Fruit fly (Drosophila melanogaster): ENCODE results near the gene to.

Gene to

DNA sequence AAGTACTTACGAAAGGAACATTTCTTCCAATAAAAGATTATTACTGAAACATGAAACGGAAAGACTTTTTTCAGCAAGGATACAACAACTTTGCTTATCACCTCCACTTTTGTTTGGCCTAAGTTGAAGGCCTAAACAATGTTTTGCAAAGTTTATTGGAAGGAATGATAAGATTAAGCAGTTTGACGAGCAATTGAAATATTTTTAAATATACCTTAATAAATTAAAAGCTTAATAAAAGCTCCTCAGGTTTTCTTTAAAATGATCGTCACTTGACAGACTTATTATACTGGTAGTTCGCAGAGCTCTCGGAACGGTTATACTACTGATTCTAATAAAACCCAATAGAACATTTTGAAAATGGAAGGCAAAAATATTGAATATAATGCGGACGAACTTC is 45.2 kb downstream of the to start, which contains the start of gene CG31104:
Gene CG31104 (plus strand): TSS at position 301 of the 400 bp plus-strand sequence.
- peak; percentile 22 for TF ChIP-seq exex (tag; optimal IDR thresholded peaks at IDR 0.05)
- no peak for TF ChIP-seq CG11398 (GFP tag; optimal IDR thresholded peaks at IDR 0.05)

DNA sequence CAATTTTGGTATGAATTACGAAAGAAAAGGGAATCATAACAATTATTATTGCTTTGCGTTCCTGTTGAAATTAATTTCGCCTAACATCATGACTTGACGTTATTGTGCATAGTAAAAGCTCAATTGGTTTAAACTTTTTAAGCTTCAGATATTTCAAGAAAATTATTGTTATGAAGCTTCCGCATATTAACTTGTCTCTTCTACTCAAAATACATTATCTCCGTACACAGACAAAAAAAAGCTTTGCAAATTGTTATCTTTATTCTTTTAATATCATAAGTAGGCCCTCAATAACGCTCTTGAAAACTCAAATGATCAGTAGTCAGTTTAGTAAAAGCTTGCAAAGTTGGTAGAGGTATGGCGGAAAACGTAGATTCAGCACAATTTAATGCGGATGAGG is 47.1 kb downstream of the to start, which contains the start of gene CG13658:
Gene CG13658 (plus strand): TSS at position 347 of the 400 bp plus-strand sequence.
- TF ChIP-seq Trl (optimal IDR thresholded peaks at IDR 0.05) = peak in 1 of 2 experiments; percentile 16
- no peak for TF ChIP-seq Trl (GFP tag; optimal IDR thresholded peaks at IDR 0.05)
- 0 out of 4 replicates have a peak, but pooled peaks have one; percentile 17 for TF ChIP-seq chinmo (GFP tag; IDR thresholded peaks at IDR 0.05; ENCODE audit: partially characterized antibody)
- no peak for TF ChIP-seq Bteb2 (GFP tag; optimal IDR thresholded peaks at IDR 0.05)
- peak; percentile 13 for TF ChIP-seq sens (GFP tag)
- TF ChIP-seq zfh1 (GFP tag; IDR thresholded peaks at IDR 0.05) = no peak
- TF ChIP-seq Opbp (GFP tag; IDR thresholded peaks at IDR 0.05; ENCODE audit: partially characterized antibody) = no peak
- peak; percentile 69 for TF ChIP-seq exex (tag; optimal IDR thresholded peaks at IDR 0.05)
- TF ChIP-seq CG2199 (GFP tag; IDR thresholded peaks at IDR 0.05) = no peak
- TF ChIP-seq sug (tag; optimal IDR thresholded peaks at IDR 0.05) = peak; percentile 29
- no peak for TF ChIP-seq CG30431 (GFP tag; optimal IDR thresholded peaks at IDR 0.05)
- 0 out of 3 replicates have a peak, but pooled peaks have one; percentile 31 for TF ChIP-seq z (GFP tag; IDR thresholded peaks at IDR 0.05)
- no peak for TF ChIP-seq sob (GFP tag; IDR thresholded peaks at IDR 0.05)
- no peak for TF ChIP-seq CG12769 (tag; optimal IDR thresholded peaks at IDR 0.05)
- no peak for TF ChIP-seq CG18599 (GFP tag; optimal IDR thresholded peaks at IDR 0.05)

DNA sequence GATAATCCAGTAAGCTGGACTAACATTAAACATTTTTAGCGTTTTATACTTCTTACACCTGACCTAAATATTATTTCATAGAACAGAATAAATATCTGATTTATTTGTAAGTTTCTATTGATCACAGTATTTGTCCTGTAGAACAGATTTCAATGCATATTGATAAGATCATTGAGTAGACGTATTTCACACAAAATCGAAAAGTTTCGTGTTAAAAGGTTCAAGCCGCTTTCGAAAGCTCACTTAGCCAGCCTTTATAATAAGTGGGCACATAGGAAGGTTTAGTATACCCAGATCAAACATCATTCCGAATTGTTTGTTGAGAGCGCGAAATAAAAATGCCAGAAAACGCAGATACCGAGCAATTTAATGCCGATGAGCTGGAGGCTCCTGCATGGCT is 49.6 kb downstream of the to start, which contains the start of gene CG11893:
Gene CG11893 (plus strand): TSS at position 301 of the 400 bp plus-strand sequence.
- no peak for TF ChIP-seq ham (GFP tag; IDR thresholded peaks at IDR 0.05)
- no peak for TF ChIP-seq CG3065 (GFP tag; optimal IDR thresholded peaks at IDR 0.05)
- no peak for TF ChIP-seq CG6689 (GFP tag; IDR thresholded peaks at IDR 0.05)
- TF ChIP-seq CG6854 (GFP tag; optimal IDR thresholded peaks at IDR 0.05) = no peak
- no peak for TF ChIP-seq Fer2 (tag; optimal IDR thresholded peaks at IDR 0.05)
- TF ChIP-seq Taf1 (GFP tag; IDR thresholded peaks at IDR 0.05) = no peak
- TF ChIP-seq hkb (optimal IDR thresholded peaks at IDR 0.05) = no peak
- TF ChIP-seq hkb (GFP tag; IDR thresholded peaks at IDR 0.05) = no peak
- no peak for TF ChIP-seq CG8944 (GFP tag; optimal IDR thresholded peaks at IDR 0.05)
- no peak for TF ChIP-seq CG1602 (GFP tag; optimal IDR thresholded peaks at IDR 0.05)
- no peak for TF ChIP-seq Ets97D (GFP tag; optimal IDR thresholded peaks at IDR 0.05)
- TF ChIP-seq wor (GFP tag; IDR thresholded peaks at IDR 0.05) = no peak
- no peak for TF ChIP-seq tap (tag; optimal IDR thresholded peaks at IDR 0.05)
- no peak for TF ChIP-seq abd-A (tag; optimal IDR thresholded peaks at IDR 0.05)

Data from whole organism, embryonic.